Worm (Caenorhabditis elegans) whole organism, late embryonic: ENCODE data around the gene him-17.

Experiments used
- ceh-9 ChIP-seq: sonication (generic microtip); optimal IDR thresholded peaks from 2 replicates; lab custom pipeline; 2016; ENCODE audit warnings: mild to moderate bottlenecking, missing genetic modification characterization, inconsistent platforms, missing compliant biosample characterization
- elt-2 ChIP-seq: sonication (generic microtip); optimal IDR thresholded peaks from 2 replicates; lab custom pipeline; 2016; ENCODE audit warnings: missing genetic modification reagents, missing genetic modification characterization, missing compliant biosample characterization
- pha-4 ChIP-seq: fragments of 150-350 bp; optimal IDR thresholded peaks from 2 replicates; lab custom pipeline; 2018; ENCODE audit warnings: missing biosample characterization, missing genetic modification reagents, missing genetic modification characterization

DNA sequence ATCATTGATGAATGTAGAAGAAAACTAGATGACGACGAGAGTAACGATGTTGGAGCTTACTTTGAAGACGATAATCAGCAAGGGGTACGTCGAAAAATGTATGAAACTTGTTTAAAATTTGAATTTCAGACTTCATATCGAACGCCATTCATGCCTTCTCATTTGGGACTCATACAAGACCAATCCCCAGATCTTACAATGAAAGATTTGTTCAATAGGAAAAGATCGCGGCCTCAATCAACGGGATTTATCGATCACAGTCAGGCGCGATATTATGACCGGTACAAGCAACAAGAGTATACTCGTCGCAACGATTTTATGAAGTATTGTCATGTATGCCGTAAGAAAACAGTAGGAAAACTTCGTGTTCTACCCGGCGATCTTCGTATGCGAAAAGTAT lies 303 bp downstream of the him-17 start:
- TF ChIP-seq pha-4 (no peak), elt-2 (no peak), ceh-9 (tag; lab: Kevin White, UChicago) (no peak)
